Worm (Caenorhabditis elegans) whole organism, mixed stage, embryonic: ENCODE data around the gene nhr-94.

Experiments
- M03D4.4 ChIP-seq: sonication (generic microtip); optimal IDR thresholded peaks from 2 replicates; lab custom pipeline; 2017; ENCODE audit warnings: mild to moderate bottlenecking, missing genetic modification characterization, missing compliant biosample characterization
- bed-3 ChIP-seq: fragments of 200-800 bp; sonication (Bioruptor generic); optimal IDR thresholded peaks from 3 replicates; lab custom pipeline; 2018; ENCODE audit warnings: mild to moderate bottlenecking, missing genetic modification characterization, moderate library complexity, missing compliant biosample characterization
- blmp-1 ChIP-seq: fragments of 150-350 bp; optimal IDR thresholded peaks from 2 replicates; lab custom pipeline; 2014; ENCODE audit warnings: missing biosample characterization, missing genetic modification characterization
- ceh-39 ChIP-seq: fragments of 150-350 bp; optimal IDR thresholded peaks from 2 replicates; lab custom pipeline; 2014; ENCODE audit warnings: missing biosample characterization, missing genetic modification characterization
- ceh-43 ChIP-seq: fragments of 200-800 bp; sonication (Bioruptor generic); optimal IDR thresholded peaks from 2 replicates; lab custom pipeline; 2018; ENCODE audit warnings: mild to moderate bottlenecking, missing genetic modification characterization, moderate library complexity, missing compliant biosample characterization
- ceh-83 ChIP-seq: fragments of 200-800 bp; sonication (Bioruptor generic); optimal IDR thresholded peaks from 2 replicates; lab custom pipeline; 2018; ENCODE audit warnings: mild to moderate bottlenecking, missing genetic modification characterization, missing compliant biosample characterization
- ces-1 ChIP-seq: fragments of 150-350 bp; optimal IDR thresholded peaks from 2 replicates; lab custom pipeline; 2014; ENCODE audit warnings: missing biosample characterization, missing genetic modification reagents, missing genetic modification characterization
- cnd-1 ChIP-seq: fragments of 200-800 bp; sonication (Bioruptor generic); optimal IDR thresholded peaks from 2 replicates; lab custom pipeline; 2018; ENCODE audit warnings: mild to moderate bottlenecking, missing genetic modification characterization, missing compliant biosample characterization
- drap-1 ChIP-seq: fragments of 200-800 bp; sonication (Bioruptor generic); optimal IDR thresholded peaks from 3 replicates; lab custom pipeline; 2018; ENCODE audit warnings: mild to moderate bottlenecking, missing genetic modification characterization, missing compliant biosample characterization
- elt-1 ChIP-seq: sonication (generic microtip); optimal IDR thresholded peaks from 2 replicates; lab custom pipeline; 2017; ENCODE audit warnings: missing genetic modification characterization, mild to moderate bottlenecking, missing compliant biosample characterization, antibody characterized with exemption, moderate library complexity, borderline replicate concordance; ENCODE audit not compliant: insufficient read depth
- elt-3 ChIP-seq: fragments of 150-350 bp; optimal IDR thresholded peaks from 2 replicates; lab custom pipeline; 2014; ENCODE audit warnings: missing biosample characterization, missing genetic modification characterization
- ham-2 ChIP-seq: fragments of 200-800 bp; sonication (Bioruptor generic); optimal IDR thresholded peaks from 2 replicates; lab custom pipeline; 2018; ENCODE audit warnings: mild to moderate bottlenecking, missing genetic modification characterization, missing compliant biosample characterization
- hlh-1 ChIP-seq: fragments of 150-350 bp; optimal IDR thresholded peaks from 2 replicates; lab custom pipeline; 2014; ENCODE audit warnings: missing biosample characterization, missing genetic modification reagents, missing genetic modification characterization
- lin-13 ChIP-seq: fragments of 150-350 bp; optimal IDR thresholded peaks from 2 replicates; lab custom pipeline; 2014; ENCODE audit warnings: missing biosample characterization, missing genetic modification characterization
- lin-32 ChIP-seq: fragments of 200-800 bp; sonication (Bioruptor generic); optimal IDR thresholded peaks from 2 replicates; lab custom pipeline; 2018; ENCODE audit warnings: mild to moderate bottlenecking, missing genetic modification characterization, missing compliant biosample characterization
- lsy-2 ChIP-seq: fragments of 150-350 bp; optimal IDR thresholded peaks from 2 replicates; lab custom pipeline; 2014; ENCODE audit warnings: missing biosample characterization, missing genetic modification characterization
- mab-5 ChIP-seq: fragments of 150-350 bp; optimal IDR thresholded peaks from 2 replicates; lab custom pipeline; 2014; ENCODE audit warnings: missing biosample characterization, missing genetic modification characterization
- mep-1 ChIP-seq: fragments of 150-350 bp; optimal IDR thresholded peaks from 2 replicates; lab custom pipeline; 2017; ENCODE audit warnings: missing biosample characterization, missing genetic modification reagents, missing genetic modification characterization, inconsistent platforms
- mls-2 ChIP-seq: sonication (generic microtip); optimal IDR thresholded peaks from 2 replicates; lab custom pipeline; 2016; ENCODE audit warnings: mild to moderate bottlenecking, missing genetic modification characterization, moderate library complexity, missing compliant biosample characterization
- nhr-12 ChIP-seq: fragments of 150-350 bp; optimal IDR thresholded peaks from 2 replicates; lab custom pipeline; 2014; ENCODE audit warnings: missing biosample characterization, missing genetic modification characterization
- nhr-2 ChIP-seq: fragments of 150-350 bp; optimal IDR thresholded peaks from 2 replicates; lab custom pipeline; 2014; ENCODE audit warnings: missing biosample characterization, missing genetic modification characterization
- nhr-237 ChIP-seq: fragments of 150-350 bp; optimal IDR thresholded peaks from 2 replicates; lab custom pipeline; 2014; ENCODE audit warnings: missing biosample characterization, missing genetic modification characterization
- nhr-28 ChIP-seq: fragments of 150-350 bp; optimal IDR thresholded peaks from 2 replicates; lab custom pipeline; 2014; ENCODE audit warnings: missing biosample characterization, missing genetic modification characterization
- nhr-76 ChIP-seq: sonication (generic microtip); optimal IDR thresholded peaks from 2 replicates; lab custom pipeline; 2017; ENCODE audit warnings: missing biosample characterization, missing genetic modification characterization
- pha-4 ChIP-seq: fragments of 150-350 bp; optimal IDR thresholded peaks from 2 replicates; lab custom pipeline; 2018; ENCODE audit warnings: missing biosample characterization, missing genetic modification reagents, missing genetic modification characterization
- sem-2 ChIP-seq: fragments of 200-800 bp; sonication (Bioruptor generic); optimal IDR thresholded peaks from 2 replicates; lab custom pipeline; 2018; ENCODE audit warnings: mild to moderate bottlenecking, missing genetic modification characterization, missing compliant biosample characterization
- snpc-4 ChIP-seq: fragments of 150-350 bp; optimal IDR thresholded peaks from 2 replicates; lab custom pipeline; 2014; ENCODE audit warnings: missing biosample characterization, missing genetic modification characterization
- sptf-1 ChIP-seq: sonication (generic microtip); optimal IDR thresholded peaks from 2 replicates; lab custom pipeline; 2017; ENCODE audit warnings: mild to moderate bottlenecking, missing genetic modification characterization, moderate library complexity, missing compliant biosample characterization
- tbx-8 ChIP-seq: fragments of 200-800 bp; sonication (Bioruptor generic); optimal IDR thresholded peaks from 2 replicates; lab custom pipeline; 2018; ENCODE audit warnings: mild to moderate bottlenecking, missing genetic modification characterization, moderate library complexity, missing compliant biosample characterization
- unc-120 ChIP-seq: sonication (generic microtip); optimal IDR thresholded peaks from 2 replicates; lab custom pipeline; 2017; ENCODE audit warnings: missing genetic modification characterization, missing compliant biosample characterization; ENCODE audit not compliant: poor library complexity, severe bottlenecking
- unc-39 ChIP-seq: fragments of 150-350 bp; optimal IDR thresholded peaks from 2 replicates; lab custom pipeline; 2014; ENCODE audit warnings: missing biosample characterization, missing genetic modification characterization
- unc-62 ChIP-seq: fragments of 150-350 bp; optimal IDR thresholded peaks from 2 replicates; lab custom pipeline; 2014; ENCODE audit warnings: missing biosample characterization, missing genetic modification reagents, missing genetic modification characterization
- zip-8 ChIP-seq: fragments of 150-350 bp; optimal IDR thresholded peaks from 2 replicates; lab custom pipeline; 2014; ENCODE audit warnings: missing biosample characterization, missing genetic modification characterization

nhr-94 gene

ce11 chrV:7686189-7686588 is at the start of gene nhr-94, which contains the start of gene nhr-152:
nhr-94 (minus strand) TSS chrV:7686335.
nhr-152 (plus strand) TSS chrV:7686350.
- no peak for TF ChIP-seq ham-2 (GFP tag; lab: Kevin White, UChicago)
- no peak for TF ChIP-seq drap-1 (GFP tag; lab: Kevin White, UChicago)
- TF ChIP-seq elt-1 (tag; lab: Kevin White, UChicago) = peak; percentile 49
- no peak for TF ChIP-seq nhr-28 (tag; lab: Kevin White, UChicago)
- peak; percentile 81 for TF ChIP-seq nhr-2 (tag; lab: Kevin White, UChicago)

ce11 chrV:7735319-7735718 is 49.2 kb upstream of the nhr-94 start, which contains the start of gene srr-10:
srr-10 (plus strand) TSS chrV:7735619.
- TF ChIP-seq blmp-1 (tag; lab: Kevin White, UChicago) = no peak
- TF ChIP-seq ham-2 (GFP tag; lab: Kevin White, UChicago) = no peak
- no peak for TF ChIP-seq M03D4.4 (tag; lab: Kevin White, UChicago)
- no peak for TF ChIP-seq snpc-4 (tag; lab: Kevin White, UChicago)
- TF ChIP-seq elt-3 (tag; lab: Kevin White, UChicago) = no peak
- no peak for TF ChIP-seq sptf-1 (tag; lab: Kevin White, UChicago)
- TF ChIP-seq nhr-76 (tag; lab: Kevin White, UChicago) = no peak
- no peak for TF ChIP-seq tbx-8 (GFP tag; lab: Kevin White, UChicago)
- TF ChIP-seq drap-1 (GFP tag; lab: Kevin White, UChicago) = no peak
- TF ChIP-seq lin-13 = no peak
- TF ChIP-seq ces-1 (GFP tag; lab: Kevin White, UChicago) = no peak
- no peak for TF ChIP-seq unc-39 (tag; lab: Kevin White, UChicago)
- no peak for TF ChIP-seq lin-32
- TF ChIP-seq pha-4 (tag; lab: Kevin White, UChicago) = no peak
- TF ChIP-seq hlh-1 (tag; lab: Kevin White, UChicago) = no peak
- TF ChIP-seq zip-8 (tag; lab: Kevin White, UChicago) = no peak
- no peak for TF ChIP-seq ceh-83 (GFP tag; lab: Kevin White, UChicago)
- TF ChIP-seq unc-120 (tag; lab: Kevin White, UChicago) = no peak
- TF ChIP-seq nhr-2 (tag; lab: Kevin White, UChicago) = no peak
- TF ChIP-seq, all 35 proteins: peak for 0

ce11 chrV:7734909-7735308 is 48.8 kb upstream of the nhr-94 start, which contains the start of gene clic-1:
clic-1 (minus strand) TSS chrV:7734911.
- no peak for TF ChIP-seq elt-1 (tag; lab: Kevin White, UChicago)
- TF ChIP-seq pha-4 (tag; lab: Kevin White, UChicago) = peak; percentile 58
- no peak for TF ChIP-seq snpc-4 (tag; lab: Kevin White, UChicago)
- peak; percentile 30 for TF ChIP-seq lin-13
- no peak for TF ChIP-seq bed-3 (GFP tag; lab: Kevin White, UChicago)
- no peak for TF ChIP-seq ceh-43 (GFP tag; lab: Kevin White, UChicago)
- no peak for TF ChIP-seq blmp-1 (tag; lab: Kevin White, UChicago)
- TF ChIP-seq nhr-76 (tag; lab: Kevin White, UChicago) = no peak
- no peak for TF ChIP-seq tbx-8 (GFP tag; lab: Kevin White, UChicago)
- no peak for TF ChIP-seq elt-3 (tag; lab: Kevin White, UChicago)
- peak; percentile 52 for TF ChIP-seq cnd-1 (tag; lab: Kevin White, UChicago)
- TF ChIP-seq ces-1 (GFP tag; lab: Kevin White, UChicago) = peak; percentile 65
- TF ChIP-seq nhr-2 (tag; lab: Kevin White, UChicago) = no peak
- TF ChIP-seq mep-1 = peak; percentile 85
- peak; percentile 32 for TF ChIP-seq mls-2 (tag; lab: Kevin White, UChicago)
- peak; percentile 57 for TF ChIP-seq ceh-39 (tag; lab: Kevin White, UChicago)
- peak; percentile 54 for TF ChIP-seq ham-2 (GFP tag; lab: Kevin White, UChicago)
- TF ChIP-seq sem-2 = no peak
- no peak for TF ChIP-seq nhr-28 (tag; lab: Kevin White, UChicago)
- peak; percentile 56 for TF ChIP-seq lsy-2 (tag; lab: Kevin White, UChicago)
- peak; percentile 44 for TF ChIP-seq unc-62 (GFP tag; lab: Kevin White, UChicago)
- peak; percentile 74 for TF ChIP-seq nhr-237 (tag; lab: Kevin White, UChicago)
- no peak for TF ChIP-seq nhr-12
- no peak for TF ChIP-seq drap-1 (GFP tag; lab: Kevin White, UChicago)
- peak; percentile 77 for TF ChIP-seq hlh-1 (tag; lab: Kevin White, UChicago)
- peak; percentile 41 for TF ChIP-seq mab-5 (tag; lab: Kevin White, UChicago)
- no peak for TF ChIP-seq sptf-1 (tag; lab: Kevin White, UChicago)
- TF ChIP-seq ceh-83 (GFP tag; lab: Kevin White, UChicago) = no peak
